Worm (Caenorhabditis elegans) whole organism, mixed stage, embryonic: ENCODE results near the gene M03C11.1.

Experiments
- M03D4.4 ChIP-seq: sonication (generic microtip); optimal IDR thresholded peaks from 2 replicates; lab custom pipeline; 2017; ENCODE audit warnings: mild to moderate bottlenecking, missing genetic modification characterization, missing compliant biosample characterization
- bed-3 ChIP-seq: fragments of 200-800 bp; sonication (Bioruptor generic); optimal IDR thresholded peaks from 3 replicates; lab custom pipeline; 2018; ENCODE audit warnings: mild to moderate bottlenecking, missing genetic modification characterization, moderate library complexity, missing compliant biosample characterization
- blmp-1 ChIP-seq: fragments of 150-350 bp; optimal IDR thresholded peaks from 2 replicates; lab custom pipeline; 2014; ENCODE audit warnings: missing biosample characterization, missing genetic modification characterization
- ceh-39 ChIP-seq: fragments of 150-350 bp; optimal IDR thresholded peaks from 2 replicates; lab custom pipeline; 2014; ENCODE audit warnings: missing biosample characterization, missing genetic modification characterization
- ceh-43 ChIP-seq: fragments of 200-800 bp; sonication (Bioruptor generic); optimal IDR thresholded peaks from 2 replicates; lab custom pipeline; 2018; ENCODE audit warnings: mild to moderate bottlenecking, missing genetic modification characterization, moderate library complexity, missing compliant biosample characterization
- ceh-83 ChIP-seq: fragments of 200-800 bp; sonication (Bioruptor generic); optimal IDR thresholded peaks from 2 replicates; lab custom pipeline; 2018; ENCODE audit warnings: mild to moderate bottlenecking, missing genetic modification characterization, missing compliant biosample characterization
- ces-1 ChIP-seq: fragments of 150-350 bp; optimal IDR thresholded peaks from 2 replicates; lab custom pipeline; 2014; ENCODE audit warnings: missing biosample characterization, missing genetic modification reagents, missing genetic modification characterization
- cnd-1 ChIP-seq: fragments of 200-800 bp; sonication (Bioruptor generic); optimal IDR thresholded peaks from 2 replicates; lab custom pipeline; 2018; ENCODE audit warnings: mild to moderate bottlenecking, missing genetic modification characterization, missing compliant biosample characterization
- drap-1 ChIP-seq: fragments of 200-800 bp; sonication (Bioruptor generic); optimal IDR thresholded peaks from 3 replicates; lab custom pipeline; 2018; ENCODE audit warnings: mild to moderate bottlenecking, missing genetic modification characterization, missing compliant biosample characterization
- elt-1 ChIP-seq: sonication (generic microtip); optimal IDR thresholded peaks from 2 replicates; lab custom pipeline; 2017; ENCODE audit warnings: missing genetic modification characterization, mild to moderate bottlenecking, missing compliant biosample characterization, antibody characterized with exemption, moderate library complexity, borderline replicate concordance; ENCODE audit not compliant: insufficient read depth
- elt-3 ChIP-seq: fragments of 150-350 bp; optimal IDR thresholded peaks from 2 replicates; lab custom pipeline; 2014; ENCODE audit warnings: missing biosample characterization, missing genetic modification characterization
- flh-1 ChIP-seq: fragments of 200-800 bp; sonication (Bioruptor generic); optimal IDR thresholded peaks from 2 replicates; lab custom pipeline; 2018; ENCODE audit warnings: mild to moderate bottlenecking, missing genetic modification characterization, moderate library complexity, missing compliant biosample characterization
- ham-2 ChIP-seq: fragments of 200-800 bp; sonication (Bioruptor generic); optimal IDR thresholded peaks from 2 replicates; lab custom pipeline; 2018; ENCODE audit warnings: mild to moderate bottlenecking, missing genetic modification characterization, missing compliant biosample characterization
- hlh-1 ChIP-seq: fragments of 150-350 bp; optimal IDR thresholded peaks from 2 replicates; lab custom pipeline; 2014; ENCODE audit warnings: missing biosample characterization, missing genetic modification reagents, missing genetic modification characterization
- lin-13 ChIP-seq: fragments of 150-350 bp; optimal IDR thresholded peaks from 2 replicates; lab custom pipeline; 2014; ENCODE audit warnings: missing biosample characterization, missing genetic modification characterization
- lin-32 ChIP-seq: fragments of 200-800 bp; sonication (Bioruptor generic); optimal IDR thresholded peaks from 2 replicates; lab custom pipeline; 2018; ENCODE audit warnings: mild to moderate bottlenecking, missing genetic modification characterization, missing compliant biosample characterization
- lsy-2 ChIP-seq: fragments of 150-350 bp; optimal IDR thresholded peaks from 2 replicates; lab custom pipeline; 2014; ENCODE audit warnings: missing biosample characterization, missing genetic modification characterization
- mab-5 ChIP-seq: fragments of 150-350 bp; optimal IDR thresholded peaks from 2 replicates; lab custom pipeline; 2014; ENCODE audit warnings: missing biosample characterization, missing genetic modification characterization
- mep-1 ChIP-seq: fragments of 150-350 bp; optimal IDR thresholded peaks from 2 replicates; lab custom pipeline; 2017; ENCODE audit warnings: missing biosample characterization, missing genetic modification reagents, missing genetic modification characterization, inconsistent platforms
- mls-2 ChIP-seq: sonication (generic microtip); optimal IDR thresholded peaks from 2 replicates; lab custom pipeline; 2016; ENCODE audit warnings: mild to moderate bottlenecking, missing genetic modification characterization, moderate library complexity, missing compliant biosample characterization
- nhr-12 ChIP-seq: fragments of 150-350 bp; optimal IDR thresholded peaks from 2 replicates; lab custom pipeline; 2014; ENCODE audit warnings: missing biosample characterization, missing genetic modification characterization
- nhr-2 ChIP-seq: fragments of 150-350 bp; optimal IDR thresholded peaks from 2 replicates; lab custom pipeline; 2014; ENCODE audit warnings: missing biosample characterization, missing genetic modification characterization
- nhr-237 ChIP-seq: fragments of 150-350 bp; optimal IDR thresholded peaks from 2 replicates; lab custom pipeline; 2014; ENCODE audit warnings: missing biosample characterization, missing genetic modification characterization
- nhr-28 ChIP-seq: fragments of 150-350 bp; optimal IDR thresholded peaks from 2 replicates; lab custom pipeline; 2014; ENCODE audit warnings: missing biosample characterization, missing genetic modification characterization
- pha-4 ChIP-seq: fragments of 150-350 bp; optimal IDR thresholded peaks from 2 replicates; lab custom pipeline; 2018; ENCODE audit warnings: missing biosample characterization, missing genetic modification reagents, missing genetic modification characterization
- sem-2 ChIP-seq: fragments of 200-800 bp; sonication (Bioruptor generic); optimal IDR thresholded peaks from 2 replicates; lab custom pipeline; 2018; ENCODE audit warnings: mild to moderate bottlenecking, missing genetic modification characterization, missing compliant biosample characterization
- sptf-1 ChIP-seq: sonication (generic microtip); optimal IDR thresholded peaks from 2 replicates; lab custom pipeline; 2017; ENCODE audit warnings: mild to moderate bottlenecking, missing genetic modification characterization, moderate library complexity, missing compliant biosample characterization
- unc-120 ChIP-seq: sonication (generic microtip); optimal IDR thresholded peaks from 2 replicates; lab custom pipeline; 2017; ENCODE audit warnings: missing genetic modification characterization, missing compliant biosample characterization; ENCODE audit not compliant: poor library complexity, severe bottlenecking
- unc-39 ChIP-seq: fragments of 150-350 bp; optimal IDR thresholded peaks from 2 replicates; lab custom pipeline; 2014; ENCODE audit warnings: missing biosample characterization, missing genetic modification characterization
- unc-62 ChIP-seq: fragments of 150-350 bp; optimal IDR thresholded peaks from 2 replicates; lab custom pipeline; 2014; ENCODE audit warnings: missing biosample characterization, missing genetic modification reagents, missing genetic modification characterization
- ztf-11 ChIP-seq: fragments of 150-350 bp; optimal IDR thresholded peaks from 2 replicates; lab custom pipeline; 2014; ENCODE audit warnings: missing biosample characterization, missing genetic modification characterization

M03C11.1 gene

ce11 chrIII:10380640-10381039, 15.2 kb downstream of the M03C11.1 start:
- TF ChIP-seq ces-1 (GFP tag; lab: Kevin White, UChicago) (peak; percentile 57), ztf-11 (tag; lab: Kevin White, UChicago) (no peak), lin-32 (GFP tag; lab: Kevin White, UChicago) (no peak), ceh-39 (tag; lab: Kevin White, UChicago) (no peak), ceh-43 (GFP tag; lab: Kevin White, UChicago) (no peak), mep-1 (tag; lab: Kevin White, UChicago) (no peak), nhr-237 (tag; lab: Kevin White, UChicago) (peak; percentile 0), drap-1 (GFP tag; lab: Kevin White, UChicago) (no peak), bed-3 (no peak), mab-5 (tag; lab: Kevin White, UChicago) (no peak), unc-120 (peak; percentile 8), pha-4 (tag; lab: Kevin White, UChicago) (no peak), cnd-1 (tag; lab: Kevin White, UChicago) (no peak), nhr-2 (tag; lab: Kevin White, UChicago) (no peak), flh-1 (GFP tag; lab: Kevin White, UChicago) (no peak), blmp-1 (tag; lab: Kevin White, UChicago) (no peak), nhr-28 (tag; lab: Kevin White, UChicago) (no peak), unc-62 (GFP tag; lab: Kevin White, UChicago) (no peak), hlh-1 (tag; lab: Kevin White, UChicago) (no peak), elt-3 (tag; lab: Kevin White, UChicago) (no peak), nhr-12 (tag; lab: Kevin White, UChicago) (no peak), ham-2 (GFP tag; lab: Kevin White, UChicago) (no peak)

ce11 chrIII:10379632-10380031, 16.3 kb downstream of the M03C11.1 start:
- no peak for TF ChIP-seq mab-5 (tag; lab: Kevin White, UChicago)
- no peak for TF ChIP-seq flh-1 (GFP tag; lab: Kevin White, UChicago)
- TF ChIP-seq elt-3 (tag; lab: Kevin White, UChicago), result no peak
- no peak for TF ChIP-seq unc-120
- TF ChIP-seq lin-13 (tag; lab: Kevin White, UChicago), result no peak
- TF ChIP-seq lin-32 (GFP tag; lab: Kevin White, UChicago), result no peak
- TF ChIP-seq pha-4 (tag; lab: Kevin White, UChicago), result no peak
- no peak for TF ChIP-seq mls-2 (tag; lab: Kevin White, UChicago)
- no peak for TF ChIP-seq bed-3
- no peak for TF ChIP-seq sptf-1 (tag; lab: Kevin White, UChicago)
- no peak for TF ChIP-seq ces-1 (GFP tag; lab: Kevin White, UChicago)
- TF ChIP-seq ceh-83 (GFP tag; lab: Kevin White, UChicago), result no peak
- TF ChIP-seq blmp-1 (tag; lab: Kevin White, UChicago), result no peak
- TF ChIP-seq nhr-12 (tag; lab: Kevin White, UChicago), result no peak
- TF ChIP-seq M03D4.4 (tag; lab: Kevin White, UChicago), result no peak
- TF ChIP-seq lsy-2, result no peak
- TF ChIP-seq, all 35 proteins: peak for 0

- TF ChIP-seq nhr-12 (tag; lab: Kevin White, UChicago) (no peak), ceh-39 (tag; lab: Kevin White, UChicago) (no peak), sem-2 (GFP tag; lab: Kevin White, UChicago) (no peak), hlh-1 (tag; lab: Kevin White, UChicago) (no peak), nhr-237 (tag; lab: Kevin White, UChicago) (no peak), elt-1 (no peak), M03D4.4 (tag; lab: Kevin White, UChicago) (no peak), ces-1 (GFP tag; lab: Kevin White, UChicago) (no peak), ztf-11 (tag; lab: Kevin White, UChicago) (no peak), unc-120 (no peak), lin-32 (GFP tag; lab: Kevin White, UChicago) (no peak), elt-3 (tag; lab: Kevin White, UChicago) (no peak), pha-4 (tag; lab: Kevin White, UChicago) (no peak), lin-13 (tag; lab: Kevin White, UChicago) (no peak), blmp-1 (tag; lab: Kevin White, UChicago) (no peak), lsy-2 (no peak), ceh-43 (GFP tag; lab: Kevin White, UChicago) (no peak), nhr-28 (tag; lab: Kevin White, UChicago) (no peak), mab-5 (tag; lab: Kevin White, UChicago) (no peak)
Observed at ce11 chrIII:10378899-10379298, 17.0 kb downstream of the M03C11.1 start.

ce11 chrIII:10376041-10376440, 19.8 kb downstream of the M03C11.1 start:
- no peak for TF ChIP-seq ces-1 (GFP tag; lab: Kevin White, UChicago)
- no peak for TF ChIP-seq M03D4.4 (tag; lab: Kevin White, UChicago)
- no peak for TF ChIP-seq ham-2 (GFP tag; lab: Kevin White, UChicago)
- TF ChIP-seq unc-39 (tag; lab: Kevin White, UChicago), result no peak
- no peak for TF ChIP-seq ceh-39 (tag; lab: Kevin White, UChicago)
- no peak for TF ChIP-seq flh-1 (GFP tag; lab: Kevin White, UChicago)
- TF ChIP-seq sptf-1 (tag; lab: Kevin White, UChicago), result no peak
- no peak for TF ChIP-seq unc-62 (GFP tag; lab: Kevin White, UChicago)
- TF ChIP-seq bed-3, result no peak
